Fruit fly (Drosophila melanogaster) whole organism, embryonic: ENCODE measurements around the gene BNIP3.

ENCODE experiments used
- CG10209 ChIP-seq: fragments of 200-800 bp; sonication (Bioruptor generic); optimal IDR thresholded peaks from 3 replicates; lab custom pipeline; 2017; ENCODE audit warnings: missing biosample characterization, mild to moderate bottlenecking, missing genetic modification characterization, missing genetic modification reagents
- CG10267 ChIP-seq: fragments of 200-800 bp; sonication (Bioruptor generic); optimal IDR thresholded peaks from 2 replicates; lab custom pipeline; 2018; ENCODE audit warnings: missing biosample characterization, mild to moderate bottlenecking, missing genetic modification characterization, moderate library complexity
- CG10274 ChIP-seq: fragments of 200-800 bp; sonication (Bioruptor generic); optimal IDR thresholded peaks from 3 replicates; lab custom pipeline; 2017; ENCODE audit warnings: missing biosample characterization, mild to moderate bottlenecking, missing genetic modification characterization
- CG10543 ChIP-seq: fragments of 200-800 bp; sonication (Bioruptor generic); optimal IDR thresholded peaks from 3 replicates; lab custom pipeline; 2017; ENCODE audit warnings: missing biosample characterization, mild to moderate bottlenecking, missing genetic modification characterization, moderate library complexity
- CG10565 ChIP-seq: fragments of 200-800 bp; sonication (Bioruptor generic); optimal IDR thresholded peaks from 3 replicates; lab custom pipeline; 2016; ENCODE audit warnings: missing biosample characterization, mild to moderate bottlenecking, missing genetic modification characterization
- CG10979 ChIP-seq: fragments of 200-800 bp; sonication (Bioruptor generic); optimal IDR thresholded peaks from 2 replicates; lab custom pipeline; 2018; ENCODE audit warnings: missing biosample characterization, mild to moderate bottlenecking, missing genetic modification characterization, moderate library complexity
- CG11723 ChIP-seq: fragments of 200-800 bp; sonication (Bioruptor generic); optimal IDR thresholded peaks from 2 replicates; lab custom pipeline; 2017; ENCODE audit warnings: missing biosample characterization, mild to moderate bottlenecking, missing genetic modification characterization
- CG12391 ChIP-seq: fragments of 200-800 bp; sonication (Bioruptor generic); optimal IDR thresholded peaks from 3 replicates; lab custom pipeline; 2018; ENCODE audit warnings: missing biosample characterization, mild to moderate bottlenecking, missing genetic modification characterization, moderate library complexity
- CG13424 ChIP-seq: fragments of 200-800 bp; sonication (Bioruptor generic); optimal IDR thresholded peaks from 2 replicates; lab custom pipeline; 2019; ENCODE audit warnings: missing biosample characterization, mild to moderate bottlenecking, missing genetic modification characterization, moderate library complexity
- CG14710 ChIP-seq: fragments of 200-800 bp; sonication (Bioruptor generic); optimal IDR thresholded peaks from 3 replicates; lab custom pipeline; 2019; ENCODE audit warnings: missing biosample characterization, mild to moderate bottlenecking, missing genetic modification characterization, moderate library complexity
- CG16863 ChIP-seq: fragments of 200-800 bp; sonication (Bioruptor generic); optimal IDR thresholded peaks from 3 replicates; lab custom pipeline; 2016; ENCODE audit warnings: missing biosample characterization, missing genetic modification characterization
- CG2116 ChIP-seq: fragments of 200-800 bp; sonication (Bioruptor generic); optimal IDR thresholded peaks from 3 replicates; lab custom pipeline; 2018; ENCODE audit warnings: missing biosample characterization, mild to moderate bottlenecking, missing genetic modification characterization
- CG2712 ChIP-seq: fragments of 200-800 bp; optimal IDR thresholded peaks from 3 replicates; lab custom pipeline; 2019; ENCODE audit warnings: missing biosample characterization, mild to moderate bottlenecking, missing genetic modification characterization, moderate library complexity
- CG2889 ChIP-seq: fragments of 200-800 bp; sonication (Bioruptor generic); IDR thresholded peaks from 3 replicates; pipeline ENCODE4 v1.3.6; 2022; ENCODE audit warnings: missing biosample characterization, missing genetic modification characterization
- CG31224 ChIP-seq: fragments of 200-800 bp; sonication (Bioruptor generic); IDR thresholded peaks from 2 replicates; pipeline ENCODE4 v1.3.6; 2022; ENCODE audit warnings: missing biosample characterization, missing genetic modification characterization
- CG3163 ChIP-seq: fragments of 200-800 bp; sonication (Bioruptor generic); optimal IDR thresholded peaks from 3 replicates; lab custom pipeline; 2016; ENCODE audit warnings: missing biosample characterization, missing genetic modification characterization
- CG34224 ChIP-seq: fragments of 200-800 bp; sonication (Bioruptor generic); IDR thresholded peaks from 3 replicates; pipeline ENCODE4 v1.3.6; 2022; ENCODE audit warnings: missing biosample characterization, missing genetic modification characterization; ENCODE audit not compliant: partially characterized antibody
- CG3995 ChIP-seq: fragments of 200-800 bp; sonication (Bioruptor generic); optimal IDR thresholded peaks from 3 replicates; lab custom pipeline; 2016; ENCODE audit warnings: missing biosample characterization, missing genetic modification characterization
- CG4424 ChIP-seq: fragments of 200-800 bp; sonication (Bioruptor generic); optimal IDR thresholded peaks from 3 replicates; lab custom pipeline; 2016; ENCODE audit warnings: missing biosample characterization, missing genetic modification characterization
- CG7963 ChIP-seq: fragments of 200-800 bp; sonication (Bioruptor generic); IDR thresholded peaks from 3 replicates; pipeline ENCODE4 v1.3.6; 2022; ENCODE audit warnings: missing biosample characterization, missing genetic modification characterization; ENCODE audit not compliant: partially characterized antibody
- CG8290 ChIP-seq, 3 experiments: fragments of 200-800 bp; sonication (Bioruptor generic); optimal IDR thresholded peaks; 2 replicates each; lab custom pipeline; 2016 to 2019; ENCODE audit warnings: missing biosample characterization in 3 of 3, missing genetic modification characterization in 3 of 3, mild to moderate bottlenecking in 2 of 3, moderate library complexity in 1 of 3
- CG9437 ChIP-seq: fragments of 200-800 bp; sonication (Bioruptor generic); optimal IDR thresholded peaks from 2 replicates; lab custom pipeline; 2018; ENCODE audit warnings: missing biosample characterization, mild to moderate bottlenecking, missing genetic modification characterization
- Chrac-16 ChIP-seq: fragments of 200-800 bp; sonication (Bioruptor generic); optimal IDR thresholded peaks from 3 replicates; lab custom pipeline; 2016; ENCODE audit warnings: missing biosample characterization, missing genetic modification characterization
- Dbx ChIP-seq: fragments of 200-800 bp; sonication (Bioruptor generic); IDR thresholded peaks from 3 replicates; pipeline ENCODE4 v1.3.6; 2022; ENCODE audit warnings: missing biosample characterization, missing genetic modification characterization
- Dref ChIP-seq: fragments of 200-800 bp; sonication (Bioruptor generic); IDR thresholded peaks from 2 replicates; pipeline ENCODE4 v1.3.6; 2022; ENCODE audit warnings: missing biosample characterization, missing genetic modification characterization
- E2f1 ChIP-seq: fragments of 200-800 bp; sonication (Bioruptor generic); IDR thresholded peaks from 2 replicates; pipeline ENCODE4 v1.3.6; 2022; ENCODE audit warnings: missing biosample characterization, missing genetic modification characterization
- Hand ChIP-seq: fragments of 200-800 bp; sonication (Bioruptor generic); optimal IDR thresholded peaks from 2 replicates; lab custom pipeline; 2017; ENCODE audit warnings: mild to moderate bottlenecking, missing biosample characterization, missing genetic modification reagents, missing genetic modification characterization
- HmgZ ChIP-seq: fragments of 200-800 bp; sonication (Bioruptor generic); optimal IDR thresholded peaks from 2 replicates; lab custom pipeline; 2018; ENCODE audit warnings: missing biosample characterization, mild to moderate bottlenecking, missing genetic modification characterization
- Max ChIP-seq: fragments of 200-800 bp; sonication (Bioruptor generic); optimal IDR thresholded peaks from 2 replicates; lab custom pipeline; 2016; ENCODE audit warnings: missing biosample characterization, mild to moderate bottlenecking, missing genetic modification characterization
- Nf-YC ChIP-seq: fragments of 200-800 bp; optimal IDR thresholded peaks from 3 replicates; lab custom pipeline; 2019; ENCODE audit warnings: missing biosample characterization, mild to moderate bottlenecking, missing genetic modification characterization, moderate library complexity
- Poxn ChIP-seq: fragments of 200-800 bp; sonication (Bioruptor generic); IDR thresholded peaks from 2 replicates; pipeline ENCODE4 v1.3.6; 2022; ENCODE audit warnings: missing biosample characterization, missing genetic modification characterization
- Side ChIP-seq: fragments of 200-800 bp; sonication (Bioruptor generic); optimal IDR thresholded peaks from 2 replicates; lab custom pipeline; 2016; ENCODE audit warnings: missing biosample characterization, missing genetic modification characterization
- Usf ChIP-seq: fragments of 200-800 bp; sonication (Bioruptor generic); optimal IDR thresholded peaks from 2 replicates; lab custom pipeline; 2017; ENCODE audit warnings: missing genotype, missing biosample characterization, missing genetic modification characterization
- al ChIP-seq: fragments of 200-800 bp; sonication (Bioruptor generic); IDR thresholded peaks from 2 replicates; pipeline ENCODE4 v1.3.6; 2022; ENCODE audit warnings: missing biosample characterization, missing genetic modification characterization
- bigmax ChIP-seq: fragments of 200-800 bp; sonication (Bioruptor generic); optimal IDR thresholded peaks from 2 replicates; lab custom pipeline; 2018; ENCODE audit warnings: missing biosample characterization, mild to moderate bottlenecking, missing genetic modification characterization
- chinmo ChIP-seq: fragments of 200-800 bp; sonication (Bioruptor generic); IDR thresholded peaks from 4 replicates; pipeline ENCODE4 v1.3.6; 2022; ENCODE audit warnings: missing biosample characterization, missing genetic modification characterization; ENCODE audit not compliant: partially characterized antibody
- danr ChIP-seq: fragments of 200-800 bp; sonication (Bioruptor generic); IDR thresholded peaks from 2 replicates; pipeline ENCODE4 v1.3.6; 2022; ENCODE audit warnings: missing biosample characterization, missing genetic modification characterization
- esg ChIP-seq: fragments of 200-800 bp; sonication (Bioruptor generic); conservative IDR thresholded peaks from 2 replicates; pipeline ENCODE4 v1.3.6; 2022; ENCODE audit warnings: missing biosample characterization, missing genetic modification characterization
- eyg ChIP-seq: fragments of 200-800 bp; sonication (Bioruptor generic); optimal IDR thresholded peaks from 3 replicates; lab custom pipeline; 2016; ENCODE audit warnings: missing biosample characterization, missing genetic modification characterization
- hbn ChIP-seq: fragments of 200-800 bp; sonication (Bioruptor generic); IDR thresholded peaks from 2 replicates; pipeline ENCODE4 v1.3.6; 2022; ENCODE audit warnings: missing biosample characterization, missing genetic modification characterization; ENCODE audit not compliant: partially characterized antibody
- ken ChIP-seq: fragments of 200-800 bp; sonication (Bioruptor generic); IDR thresholded peaks from 3 replicates; pipeline ENCODE4 v1.3.6; 2022; ENCODE audit warnings: missing biosample characterization, missing genetic modification characterization
- lmd ChIP-seq: fragments of 200-800 bp; sonication (Bioruptor generic); IDR thresholded peaks from 2 replicates; pipeline ENCODE4 v1.3.6; 2022; ENCODE audit warnings: missing biosample characterization, missing genetic modification characterization
- nerfin-1 ChIP-seq: fragments of 200-800 bp; sonication (Bioruptor generic); optimal IDR thresholded peaks from 3 replicates; lab custom pipeline; 2019; ENCODE audit warnings: missing biosample characterization, mild to moderate bottlenecking, missing genetic modification characterization, moderate library complexity
- org-1 ChIP-seq: fragments of 200-800 bp; sonication (Bioruptor generic); optimal IDR thresholded peaks from 2 replicates; lab custom pipeline; 2017; ENCODE audit warnings: missing biosample characterization, missing genetic modification characterization
- pnt ChIP-seq: fragments of 200-800 bp; sonication (Bioruptor generic); optimal IDR thresholded peaks from 3 replicates; lab custom pipeline; 2016; ENCODE audit warnings: missing biosample characterization, missing genetic modification characterization
- row ChIP-seq: fragments of 200-800 bp; sonication (Bioruptor generic); IDR thresholded peaks from 3 replicates; pipeline ENCODE4 v1.3.6; 2022; ENCODE audit warnings: missing biosample characterization, missing genetic modification characterization
- vfl ChIP-seq: fragments of 200-800 bp; sonication (Bioruptor generic); optimal IDR thresholded peaks from 2 replicates; lab custom pipeline; 2016; ENCODE audit warnings: missing biosample characterization, missing genetic modification characterization
- wek ChIP-seq: fragments of 200-800 bp; sonication (Bioruptor generic); optimal IDR thresholded peaks from 3 replicates; lab custom pipeline; 2018; ENCODE audit warnings: missing biosample characterization, mild to moderate bottlenecking, missing genetic modification characterization, moderate library complexity

The BNIP3 gene

DNA sequence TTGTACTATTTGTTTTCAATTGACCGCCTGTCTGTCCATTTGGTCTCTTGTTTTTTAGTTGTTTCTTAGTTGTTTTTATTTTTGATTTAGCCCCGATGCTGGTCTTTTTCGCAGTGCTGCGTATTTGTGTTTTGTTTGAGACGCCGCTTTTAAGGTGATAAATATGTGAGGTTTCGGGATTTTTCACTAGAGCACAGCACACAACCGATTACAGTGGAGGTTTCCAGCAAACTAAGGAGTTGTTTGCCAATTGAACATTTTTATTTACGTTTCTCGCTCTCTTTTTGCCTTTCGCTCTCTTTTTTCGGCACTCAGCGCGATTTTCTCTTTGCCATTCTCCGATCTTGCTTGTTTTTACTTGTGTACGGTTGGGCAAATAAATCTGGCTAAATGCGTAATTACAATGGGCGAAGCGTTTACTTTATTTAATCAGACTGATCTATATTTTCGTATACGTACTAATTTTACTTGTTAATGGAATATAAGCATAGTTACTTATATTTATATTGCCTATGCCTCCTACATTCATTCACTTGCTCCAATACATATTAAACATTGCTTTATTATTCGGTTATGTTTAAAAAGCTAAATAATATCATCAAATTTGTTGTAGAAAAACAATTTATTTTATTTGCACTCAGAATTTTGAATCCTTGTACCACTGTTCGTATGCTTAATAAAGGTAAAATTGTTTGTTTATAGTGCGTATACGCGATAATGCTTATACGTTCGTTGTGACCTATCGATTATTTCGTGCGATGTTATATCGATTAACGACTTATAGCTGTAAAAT lies 21.2 kb upstream of the BNIP3 start, which contains the start of gene Rcd2 (continued):
- TF ChIP-seq Hand (GFP tag; lab: Kevin White, UChicago) (peak; percentile 84), lmd (GFP tag; lab: Robert Waterston, UW) (peak; percentile 74), row (GFP tag; lab: Robert Waterston, UW) (peak; percentile 88), CG2712 (tag; lab: Kevin White, UChicago) (peak; percentile 86), CG10274 (GFP tag; lab: Kevin White, UChicago) (peak; percentile 17), esg (GFP tag; lab: Robert Waterston, UW) (peak; percentile 60), CG11723 (peak; percentile 43), CG2889 (GFP tag; lab: Robert Waterston, UW) (peak; percentile 42; the same call in 1 of the 3 replicates), Chrac-16 (GFP tag; lab: Kevin White, UChicago) (no peak), eyg (GFP tag; lab: Kevin White, UChicago) (peak; percentile 61), bigmax (GFP tag; lab: Kevin White, UChicago) (no peak), Side (GFP tag; lab: Kevin White, UChicago) (no peak), ken (GFP tag; lab: Robert Waterston, UW) (no peak; the same call in 2 of the 3 replicates), Max (no peak), CG3995 (GFP tag; lab: Kevin White, UChicago) (no peak), Dref (GFP tag; lab: Robert Waterston, UW) (peak; percentile 82), CG10209 (GFP tag; lab: Kevin White, UChicago) (peak; percentile 79), pnt (GFP tag; lab: Kevin White, UChicago) (no peak), chinmo (GFP tag; lab: Robert Waterston, UW) (peak; percentile 81; the same call in 3 of the 4 replicates), Poxn (no peak), HmgZ (tag; lab: Kevin White, UChicago) (peak; percentile 88), vfl (peak; percentile 30), CG31224 (GFP tag; lab: Robert Waterston, UW) (peak; percentile 71; the same call in 1 of the 2 replicates), CG13424 (tag; lab: Kevin White, UChicago) (peak; percentile 87), nerfin-1 (tag; lab: Kevin White, UChicago) (peak; percentile 66), CG10565 (no peak), CG7963 (GFP tag; lab: Robert Waterston, UW) (peak; percentile 64), Nf-YC (tag; lab: Kevin White, UChicago) (peak; percentile 86), CG3163 (peak; percentile 93), CG14710 (tag; lab: Kevin White, UChicago) (peak; percentile 51), CG10979 (peak; percentile 75), wek (GFP tag; lab: Kevin White, UChicago) (peak; percentile 37), CG34224 (peak; percentile 95), CG8290 (GFP tag; optimal IDR thresholded peaks at IDR 0.05; lab: Kevin White, UChicago) (peak; percentile 2), CG8290 (tag; optimal IDR thresholded peaks at IDR 0.05; lab: Kevin White, UChicago) (peak; percentile 7 to 88), hbn (GFP tag; lab: Robert Waterston, UW) (peak; percentile 90), Usf (GFP tag; lab: Kevin White, UChicago) (no peak), CG4424 (GFP tag; lab: Kevin White, UChicago) (peak; percentile 42), CG10543 (GFP tag; lab: Kevin White, UChicago) (peak; percentile 93), al (GFP tag; lab: Robert Waterston, UW) (peak; percentile 80), danr (GFP tag; lab: Robert Waterston, UW) (peak; percentile 57; the same call in 1 of the 2 replicates), CG2116 (GFP tag; lab: Kevin White, UChicago) (peak; percentile 32), CG10267 (tag; lab: Kevin White, UChicago) (peak; percentile 78), CG9437 (GFP tag; lab: Kevin White, UChicago) (peak; percentile 80), E2f1 (GFP tag; lab: Robert Waterston, UW) (peak; percentile 76; the same call in 1 of the 2 replicates), Dbx (GFP tag; lab: Robert Waterston, UW) (peak; percentile 86), CG16863 (no peak), CG12391 (tag; lab: Kevin White, UChicago) (peak; percentile 86), org-1 (GFP tag; lab: Kevin White, UChicago) (peak; percentile 85)
